Worm (Caenorhabditis elegans) whole organism, early embryonic: Measurements from ENCODE around the gene lect-2.
"Not testable (repeated sequence)": the region's sequence is repeated elsewhere in the genome, so short reads cannot be mapped to it uniquely, and the experiment has no call there.

Source experiments
- B0310.2 ChIP-seq: sonication (generic microtip); optimal IDR thresholded peaks from 2 replicates; lab custom pipeline; 2016; ENCODE audit warnings: mild to moderate bottlenecking, missing genetic modification characterization, missing compliant biosample characterization
- F13C5.2 ChIP-seq: sonication (generic microtip); optimal IDR thresholded peaks from 2 replicates; lab custom pipeline; 2017; ENCODE audit warnings: mild to moderate bottlenecking, missing genetic modification characterization, inconsistent platforms, missing compliant biosample characterization
- aly-1 ChIP-seq: sonication (generic microtip); optimal IDR thresholded peaks from 2 replicates; lab custom pipeline; 2016; ENCODE audit warnings: missing genetic modification characterization, missing compliant biosample characterization
- ama-1 ChIP-seq: fragments of 150-350 bp; optimal IDR thresholded peaks from 2 replicates; lab custom pipeline; 2014
- ceh-13 ChIP-seq: fragments of 200-800 bp; sonication (Bioruptor generic); optimal IDR thresholded peaks from 2 replicates; lab custom pipeline; 2018; ENCODE audit warnings: mild to moderate bottlenecking, missing genetic modification characterization, missing compliant biosample characterization
- ceh-36 ChIP-seq: sonication (generic microtip); optimal IDR thresholded peaks from 2 replicates; lab custom pipeline; 2016; ENCODE audit warnings: missing genetic modification characterization, inconsistent platforms, missing compliant biosample characterization
- ets-7 ChIP-seq: sonication (generic microtip); optimal IDR thresholded peaks from 2 replicates; lab custom pipeline; 2016; ENCODE audit warnings: missing genotype, missing genetic modification characterization, missing compliant biosample characterization
- flt-1 ChIP-seq: fragments of 200-800 bp; sonication (Bioruptor generic); IDR thresholded peaks from 2 replicates; pipeline ENCODE4 v1.3.6; 2022; ENCODE audit warnings: missing genetic modification characterization, missing compliant biosample characterization
- hmbx-1 ChIP-seq: sonication (generic microtip); optimal IDR thresholded peaks from 2 replicates; lab custom pipeline; 2016; ENCODE audit warnings: mild to moderate bottlenecking, missing genetic modification characterization, missing compliant biosample characterization
- hmg-4 ChIP-seq: fragments of 200-800 bp; sonication (Bioruptor generic); optimal IDR thresholded peaks from 2 replicates; lab custom pipeline; 2018; ENCODE audit warnings: mild to moderate bottlenecking, missing genetic modification characterization, missing compliant biosample characterization
- hnd-1 ChIP-seq: sonication (generic microtip); optimal IDR thresholded peaks from 2 replicates; lab custom pipeline; 2016; ENCODE audit warnings: missing genetic modification characterization, missing compliant biosample characterization
- pes-1 ChIP-seq: fragments of 200-800 bp; sonication (Bioruptor generic); IDR thresholded peaks from 2 replicates; pipeline ENCODE4 v1.3.6; 2022; ENCODE audit warnings: missing genetic modification reagents, missing genetic modification characterization, missing compliant biosample characterization
- scrt-1 ChIP-seq: fragments of 200-800 bp; sonication (Bioruptor generic); IDR thresholded peaks from 2 replicates; pipeline ENCODE4 v1.3.6; 2022; ENCODE audit warnings: missing genetic modification characterization, missing compliant biosample characterization
- sea-1 ChIP-seq: fragments of 200-800 bp; sonication (Bioruptor generic); conservative IDR thresholded peaks from 2 replicates; pipeline ENCODE4 v1.3.6; 2022; ENCODE audit warnings: missing genetic modification characterization, missing compliant biosample characterization
- tbx-11 ChIP-seq: fragments of 200-800 bp; sonication (Bioruptor generic); IDR thresholded peaks from 2 replicates; pipeline ENCODE4 v1.3.6; 2022; ENCODE audit warnings: missing genetic modification characterization, missing compliant biosample characterization
- tbx-37 ChIP-seq: fragments of 200-800 bp; sonication (Bioruptor generic); conservative IDR thresholded peaks from 2 replicates; pipeline ENCODE4 v1.3.6; 2022; ENCODE audit warnings: missing genetic modification reagents, missing genetic modification characterization, missing compliant biosample characterization
- tra-4 ChIP-seq: sonication (generic microtip); optimal IDR thresholded peaks from 2 replicates; lab custom pipeline; 2017; ENCODE audit warnings: missing genetic modification characterization, missing compliant biosample characterization

The lect-2 gene

DNA sequence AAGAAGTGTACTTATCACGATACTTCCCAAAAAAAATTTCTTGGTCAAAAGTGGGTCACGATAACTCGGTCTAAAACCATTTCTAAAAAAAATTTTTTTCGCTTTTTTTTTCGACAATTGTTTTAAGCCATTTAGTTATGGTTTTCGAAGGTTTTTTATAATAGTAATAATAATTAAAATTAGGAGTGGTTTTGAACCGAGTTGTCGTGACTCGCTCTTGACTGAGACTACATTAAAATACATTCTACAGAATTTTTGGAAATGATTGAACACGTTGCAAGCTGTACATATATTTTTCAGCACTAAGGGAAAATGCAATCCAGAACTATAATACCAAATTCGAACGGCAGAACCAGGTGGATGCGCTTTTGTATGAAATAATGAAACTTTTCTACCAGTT lies 36.4 kb upstream of the lect-2 start, which contains the start of gene F10C1.8:
Gene F10C1.8, plus strand, starts transcription at position 301 of the 400 bp plus-strand sequence.
- TF ChIP-seq hnd-1 (tag; lab: Kevin White, UChicago) = no peak
- no peak for TF ChIP-seq sea-1 (GFP tag; lab: Robert Waterston, UW)

DNA sequence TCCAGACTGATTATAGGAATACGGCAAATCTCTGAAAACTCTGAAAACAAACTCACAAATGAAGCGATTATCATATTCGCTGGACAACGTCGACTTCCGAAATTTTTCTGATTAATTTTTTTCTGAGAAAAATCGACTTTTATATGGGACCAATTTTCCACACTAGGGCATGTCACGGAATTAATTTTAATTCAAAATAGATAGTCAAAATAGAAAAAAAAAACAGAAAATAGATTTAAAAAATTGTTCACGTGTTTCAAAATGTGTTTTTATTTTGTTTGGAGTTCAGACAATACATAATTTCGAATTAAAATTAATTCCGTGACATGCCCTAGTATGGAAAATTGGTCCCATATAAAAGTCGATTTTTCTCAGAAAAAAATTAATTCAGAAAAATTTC lies 32.9 kb upstream of the lect-2 start, which contains the start of the genes F10C1.3 and F10C1.23:
Gene F10C1.3, minus strand, starts transcription at position 101 of the 400 bp plus-strand sequence.
Gene F10C1.23, plus strand, starts transcription at position 385 of the 400 bp plus-strand sequence.
- TF ChIP-seq ceh-13 (GFP tag; lab: Kevin White, UChicago); sea-1 (GFP tag; lab: Robert Waterston, UW); ets-7 (tag; lab: Kevin White, UChicago): not testable (repeated sequence)

DNA sequence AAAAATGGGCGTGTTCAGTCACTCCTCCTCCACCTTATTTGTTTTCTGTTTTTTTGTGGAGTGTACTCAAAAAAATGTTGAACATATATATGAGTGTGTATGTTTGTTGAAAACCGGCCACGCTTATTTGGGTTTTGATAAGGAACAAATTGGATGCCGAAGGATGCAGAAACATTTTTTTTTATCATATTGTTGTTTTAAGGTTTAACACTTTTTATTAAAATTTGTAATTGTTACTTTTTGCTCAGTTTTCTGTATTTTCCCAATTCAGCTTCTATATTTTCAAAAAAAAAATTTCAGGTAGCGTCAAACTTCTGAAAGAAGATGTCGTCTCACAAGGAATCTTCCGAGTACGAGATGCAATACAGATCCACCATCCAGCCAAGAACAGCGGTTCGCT lies 25.2 kb upstream of the lect-2 start, which contains the start of gene ifb-1:
Gene ifb-1, plus strand, starts transcription at position 301 of the 400 bp plus-strand sequence.
- no peak for TF ChIP-seq ceh-13 (GFP tag; lab: Kevin White, UChicago)

DNA sequence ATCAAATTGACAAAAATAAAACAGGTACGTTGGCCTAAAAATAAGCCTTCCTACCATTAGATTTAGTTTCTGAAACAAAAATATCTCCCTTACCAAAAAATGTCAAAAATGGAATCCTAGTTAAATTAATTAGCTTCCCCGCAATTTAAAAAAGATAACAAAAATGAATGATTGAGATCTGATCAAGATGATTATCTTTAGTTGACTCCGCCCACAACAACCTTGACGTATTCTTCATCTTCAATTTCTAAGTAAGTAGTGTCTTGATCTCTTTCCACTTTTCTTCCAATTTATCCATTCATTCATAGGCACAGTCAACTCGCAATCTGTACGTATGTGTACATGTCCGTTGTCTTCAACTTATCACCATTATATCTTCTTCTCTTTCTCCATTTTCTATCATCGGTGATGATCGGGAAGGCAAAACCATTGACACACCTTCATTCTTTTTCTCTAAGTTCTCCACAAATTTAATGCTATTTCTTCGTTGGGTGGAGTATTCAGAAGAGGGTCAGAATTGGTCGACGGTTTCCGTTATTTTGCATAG lies 22.2 kb upstream of the lect-2 start:
- TF ChIP-seq ceh-36 (tag; lab: Kevin White, UChicago) (no peak), scrt-1 (no peak), tra-4 (tag; lab: Kevin White, UChicago) (no peak), tbx-37 (no peak), sea-1 (GFP tag; lab: Robert Waterston, UW) (no peak), aly-1 (tag; lab: Kevin White, UChicago) (no peak), hnd-1 (tag; lab: Kevin White, UChicago) (no peak), hmg-4 (GFP tag; lab: Kevin White, UChicago) (no peak), ama-1 (lab: Kevin White, UChicago) (no peak)

DNA sequence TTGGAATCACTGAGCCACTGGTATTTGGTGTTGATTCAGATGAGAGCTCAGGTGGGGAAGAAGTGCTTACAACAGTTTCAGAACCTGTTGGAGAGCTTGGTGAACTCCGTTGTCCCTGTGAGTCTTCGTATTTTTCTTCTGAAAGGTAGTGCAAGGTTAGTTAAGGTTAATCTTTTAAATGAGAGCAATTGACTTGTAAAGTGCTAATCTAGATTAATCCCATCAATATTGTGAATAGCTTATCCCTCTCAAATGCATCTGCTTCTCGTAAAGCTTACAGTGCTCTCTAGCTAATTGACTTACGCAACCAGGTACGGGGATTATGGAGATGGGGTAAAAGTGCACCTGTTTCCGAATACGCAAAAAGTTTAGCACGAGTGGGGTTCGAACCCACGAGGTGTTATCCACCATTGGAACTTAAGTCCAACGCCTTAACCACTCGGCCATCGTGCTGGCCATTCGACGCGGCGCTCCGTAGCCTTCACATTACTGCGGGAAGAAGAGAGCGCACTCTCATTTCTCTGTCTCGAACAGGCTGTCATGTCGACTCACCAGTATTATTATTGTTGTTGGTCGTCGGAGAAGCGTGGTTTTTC lies 17.9 kb upstream of the lect-2 start:
- peak; percentile 75 for TF ChIP-seq scrt-1
- TF ChIP-seq ets-7 (tag; lab: Kevin White, UChicago) = no peak
- TF ChIP-seq tbx-11 = peak; percentile 78
- TF ChIP-seq hmbx-1 = no peak
- TF ChIP-seq B0310.2 (tag; lab: Kevin White, UChicago) = peak; percentile 47
- TF ChIP-seq F13C5.2 (tag; lab: Kevin White, UChicago) = peak; percentile 66
- TF ChIP-seq tra-4 (tag; lab: Kevin White, UChicago) = no peak
- TF ChIP-seq sea-1 (GFP tag; lab: Robert Waterston, UW) = no peak
- no peak for TF ChIP-seq aly-1 (tag; lab: Kevin White, UChicago)
- peak; percentile 64 for TF ChIP-seq tbx-37
- TF ChIP-seq hmg-4 (GFP tag; lab: Kevin White, UChicago) = peak; percentile 62
- no peak for TF ChIP-seq ama-1 (lab: Kevin White, UChicago)
- peak; percentile 89 for TF ChIP-seq ceh-36 (tag; lab: Kevin White, UChicago)
- peak; percentile 78 for TF ChIP-seq pes-1 (GFP tag; lab: Robert Waterston, UW)
- TF ChIP-seq flt-1 (GFP tag; lab: Robert Waterston, UW) = peak; percentile 56; the same call in 1 of the 2 replicates
- TF ChIP-seq ceh-13 (GFP tag; lab: Kevin White, UChicago) = peak; percentile 38
- peak; percentile 59 for TF ChIP-seq hnd-1 (tag; lab: Kevin White, UChicago)

DNA sequence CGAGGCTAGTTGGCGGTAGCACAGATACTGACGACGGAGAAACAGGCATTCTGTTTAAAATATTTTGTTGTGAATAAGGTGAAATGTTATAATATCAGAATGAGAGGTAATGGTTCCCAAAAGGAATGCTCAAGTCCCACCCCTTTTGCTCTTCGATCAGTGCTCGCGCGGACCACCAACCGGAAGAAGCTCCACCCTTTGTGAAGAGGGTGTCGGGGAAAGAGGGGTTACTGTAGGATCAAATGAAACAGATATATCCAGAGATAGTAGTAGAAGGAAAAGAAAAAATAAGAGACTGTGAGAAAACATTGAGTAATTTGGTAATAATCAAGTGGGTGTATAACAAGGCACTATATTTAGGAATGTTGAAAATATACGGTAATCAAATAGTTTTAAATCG lies 16.4 kb upstream of the lect-2 start, which contains the start of the genes dmd-5 and F10C1.1:
Gene dmd-5, minus strand, starts transcription at position 101 of the 400 bp plus-strand sequence.
Gene F10C1.1, plus strand, starts transcription at position 110 of the 400 bp plus-strand sequence.
- TF ChIP-seq hmg-4 (GFP tag; lab: Kevin White, UChicago) (no peak), tbx-11 (no peak), aly-1 (tag; lab: Kevin White, UChicago) (no peak), sea-1 (GFP tag; lab: Robert Waterston, UW) (no peak), ets-7 (tag; lab: Kevin White, UChicago) (no peak), ama-1 (lab: Kevin White, UChicago) (no peak), ceh-13 (GFP tag; lab: Kevin White, UChicago) (no peak), tbx-37 (no peak)

DNA sequence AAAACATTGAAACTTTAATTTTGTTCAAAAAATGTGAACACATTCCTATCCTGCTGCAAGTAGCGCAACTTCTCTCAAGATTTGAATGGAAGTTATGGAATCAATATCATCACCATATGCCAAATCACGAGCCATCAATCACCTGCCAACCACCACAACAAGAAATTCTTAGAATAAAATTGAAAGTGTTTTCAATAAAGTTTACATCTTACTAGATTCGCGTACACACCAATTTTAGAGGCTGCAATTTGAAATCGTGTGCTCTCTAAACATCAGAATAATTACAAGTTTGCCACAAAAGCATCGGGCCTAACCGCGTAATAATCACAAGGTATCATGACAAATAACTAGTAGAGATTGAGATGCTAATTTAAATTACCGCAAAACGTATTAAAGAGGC lies 15.6 kb upstream of the lect-2 start:
- TF ChIP-seq tra-4 (tag; lab: Kevin White, UChicago) (no peak), ceh-36 (tag; lab: Kevin White, UChicago) (no peak), ceh-13 (GFP tag; lab: Kevin White, UChicago) (no peak), tbx-11 (no peak), hnd-1 (tag; lab: Kevin White, UChicago) (no peak), pes-1 (GFP tag; lab: Robert Waterston, UW) (no peak), scrt-1 (no peak), flt-1 (GFP tag; lab: Robert Waterston, UW) (no peak), ama-1 (lab: Kevin White, UChicago) (no peak), hmg-4 (GFP tag; lab: Kevin White, UChicago) (no peak), sea-1 (GFP tag; lab: Robert Waterston, UW) (no peak)

DNA sequence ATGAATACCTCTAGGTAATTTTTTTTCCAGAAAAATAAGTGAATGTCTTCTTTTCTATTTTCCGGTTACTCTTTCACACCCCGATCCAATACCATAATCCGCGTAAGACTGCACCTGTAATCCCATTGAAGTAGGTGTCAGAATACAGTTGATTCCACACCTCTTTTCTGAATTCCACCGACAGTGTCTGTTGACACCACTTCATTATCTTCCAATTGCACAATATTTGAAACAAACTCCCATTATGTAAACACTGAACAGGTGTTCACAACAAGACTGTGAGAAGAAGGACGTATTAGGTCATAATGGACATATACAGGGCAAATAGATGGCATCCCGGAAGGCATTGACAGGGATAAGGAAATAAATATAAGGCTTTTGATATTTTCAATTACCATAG lies 13.2 kb upstream of the lect-2 start:
- TF ChIP-seq pes-1 (GFP tag; lab: Robert Waterston, UW) = no peak
- no peak for TF ChIP-seq B0310.2 (tag; lab: Kevin White, UChicago)
- no peak for TF ChIP-seq ceh-36 (tag; lab: Kevin White, UChicago)
- no peak for TF ChIP-seq sea-1 (GFP tag; lab: Robert Waterston, UW)
- no peak for TF ChIP-seq scrt-1
- TF ChIP-seq hnd-1 (tag; lab: Kevin White, UChicago) = no peak
- TF ChIP-seq aly-1 (tag; lab: Kevin White, UChicago) = no peak
- TF ChIP-seq hmg-4 (GFP tag; lab: Kevin White, UChicago) = no peak
- TF ChIP-seq ets-7 (tag; lab: Kevin White, UChicago) = no peak
- no peak for TF ChIP-seq hmbx-1
- TF ChIP-seq F13C5.2 (tag; lab: Kevin White, UChicago) = no peak
- TF ChIP-seq ceh-13 (GFP tag; lab: Kevin White, UChicago) = no peak
- TF ChIP-seq tra-4 (tag; lab: Kevin White, UChicago) = no peak
- no peak for TF ChIP-seq flt-1 (GFP tag; lab: Robert Waterston, UW)
- no peak for TF ChIP-seq tbx-11
- no peak for TF ChIP-seq tbx-37
- TF ChIP-seq ama-1 (lab: Kevin White, UChicago) = no peak
